Worm (Caenorhabditis elegans) whole organism, young adult: Measurements from ENCODE around the gene bath-3.

ENCODE experiments used
- B0336.3 ChIP-seq: fragments of 200-800 bp; sonication (Bioruptor generic); IDR thresholded peaks from 2 replicates; pipeline ENCODE4 v1.3.6; 2022; ENCODE audit warnings: missing genetic modification characterization, missing compliant biosample characterization
- F49E8.2 ChIP-seq: sonication (generic microtip); optimal IDR thresholded peaks from 3 replicates; lab custom pipeline; 2017; ENCODE audit warnings: missing genetic modification characterization, mild to moderate bottlenecking, missing compliant biosample characterization, antibody characterized with exemption, moderate library complexity; ENCODE audit not compliant: insufficient read depth
- F57A8.1 ChIP-seq: fragments of 200-800 bp; sonication (Bioruptor generic); optimal IDR thresholded peaks from 2 replicates; lab custom pipeline; 2018; ENCODE audit warnings: mild to moderate bottlenecking, missing genetic modification characterization, moderate library complexity, missing compliant biosample characterization
- ama-1 ChIP-seq, 3 experiments: fragments of 150-350 bp in 1 of 3; sonication (generic microtip) in 2 of 3; optimal IDR thresholded peaks; 2 replicates each; lab custom pipeline; 2014 to 2018; ENCODE audit warnings: missing biosample characterization in 2 of 3, missing genetic modification characterization in 2 of 3, missing genetic modification reagents in 2 of 3
- atf-7 ChIP-seq: sonication (generic microtip); optimal IDR thresholded peaks from 2 replicates; lab custom pipeline; 2017; ENCODE audit warnings: mild to moderate bottlenecking, missing genetic modification characterization, missing compliant biosample characterization
- bed-2 ChIP-seq: fragments of 200-800 bp; sonication (Bioruptor generic); IDR thresholded peaks from 2 replicates; pipeline ENCODE4 v1.3.6; 2022; ENCODE audit warnings: missing genetic modification reagents, missing genetic modification characterization, missing compliant biosample characterization
- ekl-4 ChIP-seq: fragments of 200-800 bp; sonication (Bioruptor generic); IDR thresholded peaks from 2 replicates; pipeline ENCODE4 v1.3.6; 2022; ENCODE audit warnings: missing genetic modification reagents, missing genetic modification characterization, missing compliant biosample characterization
- madf-3 ChIP-seq: fragments of 200-800 bp; sonication (Bioruptor generic); IDR thresholded peaks from 2 replicates; pipeline ENCODE4 v1.3.6; 2022; ENCODE audit warnings: missing genetic modification reagents, missing genetic modification characterization, missing compliant biosample characterization
- nfya-1 ChIP-seq: sonication (generic microtip); optimal IDR thresholded peaks from 2 replicates; lab custom pipeline; 2017; ENCODE audit warnings: antibody characterized with exemption, missing compliant biosample characterization, missing genetic modification characterization, borderline replicate concordance; ENCODE audit not compliant: insufficient read depth
- nhr-90 ChIP-seq: sonication (generic microtip); optimal IDR thresholded peaks from 2 replicates; lab custom pipeline; 2016; ENCODE audit warnings: missing genotype, mild to moderate bottlenecking, missing genetic modification characterization, missing compliant biosample characterization
- pha-4 ChIP-seq: fragments of 150-350 bp; sonication (generic microtip); optimal IDR thresholded peaks from 2 replicates; lab custom pipeline; 2014; ENCODE audit warnings: missing biosample characterization, missing genetic modification reagents, missing genetic modification characterization
- rpc-1 ChIP-seq, 2 experiments: fragments of 150-350 bp in 1 of 2; sonication (generic microtip) in 1 of 2; optimal IDR thresholded peaks; 2 replicates each; lab custom pipeline; 2014 to 2018; ENCODE audit warnings: missing biosample characterization in 1 of 2, missing genetic modification characterization in 1 of 2, missing genetic modification reagents in 1 of 2, missing genotype in 1 of 2
- sea-2 ChIP-seq: fragments of 200-800 bp; sonication (Bioruptor generic); IDR thresholded peaks from 2 replicates; pipeline ENCODE4 v1.3.6; 2022; ENCODE audit warnings: missing genetic modification characterization, missing compliant biosample characterization
- unc-62 ChIP-seq: fragments of 150-350 bp; optimal IDR thresholded peaks from 2 replicates; lab custom pipeline; 2014; ENCODE audit warnings: missing biosample characterization, missing genetic modification reagents, missing genetic modification characterization

DNA sequence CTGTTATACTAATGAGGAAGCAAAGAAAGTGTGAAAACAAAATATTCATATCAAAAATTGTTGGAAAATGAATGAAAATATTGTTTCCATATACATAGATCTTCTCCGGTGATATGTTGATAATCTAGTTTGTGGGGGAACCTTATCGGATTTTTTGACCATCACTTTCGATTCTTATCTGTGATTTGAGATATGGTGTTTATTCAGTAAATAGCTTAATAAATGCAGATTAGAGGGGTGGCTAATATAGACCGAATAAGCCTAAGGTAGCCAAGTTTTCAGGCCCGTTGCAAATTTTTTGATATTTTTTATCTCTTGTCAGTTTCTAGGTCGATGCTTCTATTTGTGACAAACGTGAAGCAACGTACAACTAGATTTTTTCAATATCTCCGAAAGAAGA is 41.2 kb upstream of the bath-3 start, which contains the start of gene F07E5.7:
- TF ChIP-seq B0336.3 (GFP tag; lab: Robert Waterston, UW) (no peak), F49E8.2 (tag; lab: Kevin White, UChicago) (no peak), rpc-1 (optimal IDR thresholded peaks at IDR 0.05; lab: Kevin White, UChicago) (no peak), rpc-1 (tag; optimal IDR thresholded peaks at IDR 0.05; lab: Kevin White, UChicago) (no peak), sea-2 (GFP tag; lab: Robert Waterston, UW) (no peak), nhr-90 (tag; lab: Kevin White, UChicago) (no peak), ama-1 (optimal IDR thresholded peaks at IDR 0.05; lab: Kevin White, UChicago) (no peak), ama-1 (GFP tag; optimal IDR thresholded peaks at IDR 0.05; lab: Kevin White, UChicago) (no peak), ekl-4 (no peak), unc-62 (no peak), F57A8.1 (GFP tag; lab: Kevin White, UChicago) (no peak), madf-3 (GFP tag; lab: Robert Waterston, UW) (no peak), nfya-1 (tag; lab: Kevin White, UChicago) (no peak), pha-4 (no peak), bed-2 (GFP tag; lab: Robert Waterston, UW) (no peak), atf-7 (tag; lab: Kevin White, UChicago) (no peak)
